Worm (Caenorhabditis elegans) whole organism, L4 larva: ENCODE results near the gene F19C7.2.

Experiments
- ama-1 ChIP-seq: fragments of 150-350 bp; optimal IDR thresholded peaks from 2 replicates; lab custom pipeline; 2014; ENCODE audit warnings: inconsistent platforms, mixed read lengths
- ceh-82 ChIP-seq: sonication (generic microtip); optimal IDR thresholded peaks from 2 replicates; lab custom pipeline; 2017; ENCODE audit warnings: missing biosample characterization, missing genetic modification characterization
- lin-39 ChIP-seq: fragments of 150-350 bp; optimal IDR thresholded peaks from 2 replicates; lab custom pipeline; 2014; ENCODE audit warnings: missing biosample characterization, missing genetic modification reagents, missing genetic modification characterization
- pha-4 ChIP-seq, 2 experiments: fragments of 150-350 bp in 1 of 2; fragments of 200-800 bp in 1 of 2; sonication (Bioruptor generic) in 1 of 2; IDR thresholded peaks in 1 of 2; optimal IDR thresholded peaks in 1 of 2; 2 replicates each; pipeline versions ENCODE4 v1.3.6 to Lab custom; 2014 to 2022; ENCODE audit warnings: missing genetic modification characterization in 2 of 2, missing genetic modification reagents in 2 of 2, missing biosample characterization in 1 of 2, missing compliant biosample characterization in 1 of 2
- pqm-1 ChIP-seq: sonication (generic microtip); optimal IDR thresholded peaks from 2 replicates; lab custom pipeline; 2017; ENCODE audit warnings: missing biosample characterization, missing genetic modification characterization
- spr-3 ChIP-seq: fragments of 200-800 bp; sonication (Bioruptor generic); optimal IDR thresholded peaks from 2 replicates; lab custom pipeline; 2018; ENCODE audit warnings: mild to moderate bottlenecking, missing genetic modification characterization, missing compliant biosample characterization
- unc-62 ChIP-seq, 3 experiments: fragments of 150-350 bp in 1 of 3; sonication (generic microtip); optimal IDR thresholded peaks in 2 of 3; peaks in 1 of 3; 1 replicate in 1 of 3; 2 replicates in 2 of 3; lab custom pipeline; 2014 to 2017; ENCODE audit warnings: missing biosample characterization in 3 of 3, missing genetic modification characterization in 3 of 3, missing genetic modification reagents in 3 of 3, missing genotype in 1 of 3

ce11 chrIV:4565882-4566281, 33.9 kb upstream of the F19C7.2 start:
- TF ChIP-seq ceh-82 (tag; lab: Kevin White, UChicago) (no peak), unc-62 (GFP tag; optimal IDR thresholded peaks at IDR 0.05 in 1 of 2; lab: Kevin White, UChicago) (no peak), unc-62 (tag; optimal IDR thresholded peaks at IDR 0.05; lab: Kevin White, UChicago) (no peak), lin-39 (tag; lab: Kevin White, UChicago) (no peak), spr-3 (GFP tag; lab: Kevin White, UChicago) (no peak), pha-4 (GFP tag; IDR thresholded peaks at IDR 0.05; lab: Robert Waterston, UW) (no peak), pha-4 (tag; optimal IDR thresholded peaks at IDR 0.05; lab: Kevin White, UChicago) (no peak), ama-1 (lab: Kevin White, UChicago) (peak; percentile 86), pqm-1 (tag; lab: Kevin White, UChicago) (no peak)
